Fruit fly (Drosophila melanogaster) whole organism, embryonic: ENCODE data around the gene CG3224.

Experiments
- ATbp ChIP-seq: fragments of 200-800 bp; sonication (Bioruptor generic); optimal IDR thresholded peaks from 2 replicates; lab custom pipeline; 2017; ENCODE audit warnings: missing biosample characterization, mild to moderate bottlenecking, missing genetic modification characterization, missing genetic modification reagents
- Antp ChIP-seq: fragments of 200-800 bp; sonication (Bioruptor generic); optimal IDR thresholded peaks from 3 replicates; lab custom pipeline; 2016; ENCODE audit warnings: missing biosample characterization, missing genetic modification characterization
- CG11247 ChIP-seq: fragments of 200-800 bp; sonication (Bioruptor generic); IDR thresholded peaks from 2 replicates; pipeline ENCODE4 v1.3.6; 2022; ENCODE audit warnings: missing biosample characterization, missing genetic modification characterization
- CG1233 ChIP-seq: fragments of 200-800 bp; sonication (Bioruptor generic); optimal IDR thresholded peaks from 4 replicates; lab custom pipeline; 2018; ENCODE audit warnings: missing biosample characterization, mild to moderate bottlenecking, missing genetic modification characterization
- CG14050 ChIP-seq: fragments of 200-800 bp; sonication (Bioruptor generic); IDR thresholded peaks from 3 replicates; pipeline ENCODE4 v1.3.6; 2022; ENCODE audit warnings: missing biosample characterization, missing genetic modification characterization
- CG1529 ChIP-seq: fragments of 200-800 bp; sonication (Bioruptor generic); optimal IDR thresholded peaks from 3 replicates; lab custom pipeline; 2018; ENCODE audit warnings: missing biosample characterization, missing genetic modification characterization
- CG1603 ChIP-seq: fragments of 200-800 bp; sonication (Bioruptor generic); optimal IDR thresholded peaks from 2 replicates; lab custom pipeline; 2019; ENCODE audit warnings: missing biosample characterization, mild to moderate bottlenecking, missing genetic modification characterization, moderate library complexity
- CG2202 ChIP-seq: fragments of 200-800 bp; sonication (Bioruptor generic); optimal IDR thresholded peaks from 2 replicates; lab custom pipeline; 2018; ENCODE audit warnings: missing biosample characterization, mild to moderate bottlenecking, missing genetic modification characterization
- CG3065 ChIP-seq: fragments of 200-800 bp; sonication (Bioruptor generic); optimal IDR thresholded peaks from 2 replicates; lab custom pipeline; 2016; ENCODE audit warnings: missing biosample characterization, missing genetic modification characterization
- CG31441 ChIP-seq: fragments of 200-800 bp; sonication (Bioruptor generic); IDR thresholded peaks from 2 replicates; pipeline ENCODE4 v1.3.6; 2022; ENCODE audit warnings: missing biosample characterization, missing genetic modification characterization
- CG34376 ChIP-seq: fragments of 200-800 bp; sonication (Bioruptor generic); optimal IDR thresholded peaks from 2 replicates; lab custom pipeline; 2018; ENCODE audit warnings: missing biosample characterization, mild to moderate bottlenecking, missing genetic modification characterization
- CG5953 ChIP-seq: fragments of 200-800 bp; sonication (Bioruptor generic); IDR thresholded peaks from 2 replicates; pipeline ENCODE4 v1.3.6; 2022; ENCODE audit warnings: missing biosample characterization, missing genetic modification characterization
- CG6175 ChIP-seq: fragments of 200-800 bp; sonication (Bioruptor generic); IDR thresholded peaks from 3 replicates; pipeline ENCODE4 v1.3.6; 2022; ENCODE audit warnings: missing biosample characterization, missing genetic modification characterization
- CG6791 ChIP-seq: fragments of 200-800 bp; sonication (Bioruptor generic); IDR thresholded peaks from 3 replicates; pipeline ENCODE4 v1.3.6; 2022; ENCODE audit warnings: missing biosample characterization, missing genetic modification characterization; ENCODE audit not compliant: partially characterized antibody
- CG7963 ChIP-seq: fragments of 200-800 bp; sonication (Bioruptor generic); IDR thresholded peaks from 3 replicates; pipeline ENCODE4 v1.3.6; 2022; ENCODE audit warnings: missing biosample characterization, missing genetic modification characterization; ENCODE audit not compliant: partially characterized antibody
- CG9817 ChIP-seq: fragments of 200-800 bp; sonication (Bioruptor generic); optimal IDR thresholded peaks from 2 replicates; lab custom pipeline; 2018; ENCODE audit warnings: missing biosample characterization, mild to moderate bottlenecking, missing genetic modification characterization, moderate library complexity
- Dfd ChIP-seq, 2 experiments: fragments of >200 bp; optimal IDR thresholded peaks; 2 replicates each; lab custom pipeline; 2017; ENCODE audit warnings: missing biosample characterization in 2 of 2, missing genetic modification characterization in 2 of 2
- E2f1 ChIP-seq: fragments of 200-800 bp; sonication (Bioruptor generic); IDR thresholded peaks from 2 replicates; pipeline ENCODE4 v1.3.6; 2022; ENCODE audit warnings: missing biosample characterization, missing genetic modification characterization
- GATAe ChIP-seq: fragments of 200-800 bp; sonication (Bioruptor generic); conservative IDR thresholded peaks from 2 replicates; pipeline ENCODE4 v1.3.6; 2022; ENCODE audit warnings: missing biosample characterization, missing genetic modification characterization
- HmgD ChIP-seq: fragments of 200-800 bp; sonication (Bioruptor generic); optimal IDR thresholded peaks from 3 replicates; lab custom pipeline; 2016; ENCODE audit warnings: missing biosample characterization, missing genetic modification characterization
- Hmr ChIP-seq: fragments of 200-800 bp; sonication (Bioruptor generic); optimal IDR thresholded peaks from 3 replicates; lab custom pipeline; 2017; ENCODE audit warnings: mild to moderate bottlenecking, missing biosample characterization, missing genetic modification reagents, missing genetic modification characterization
- Lim3 ChIP-seq: fragments of 200-800 bp; sonication (Bioruptor generic); IDR thresholded peaks from 2 replicates; pipeline ENCODE4 v1.3.6; 2022; ENCODE audit warnings: missing biosample characterization, missing genetic modification characterization
- Mes4 ChIP-seq: fragments of 200-800 bp; sonication (Bioruptor generic); optimal IDR thresholded peaks from 2 replicates; lab custom pipeline; 2016; ENCODE audit warnings: missing biosample characterization, missing genetic modification characterization
- Myb ChIP-seq: fragments of 200-800 bp; sonication (Bioruptor generic); optimal IDR thresholded peaks from 2 replicates; lab custom pipeline; 2016; ENCODE audit warnings: missing biosample characterization, missing genetic modification characterization
- NFAT ChIP-seq: fragments of 200-800 bp; sonication (Bioruptor generic); IDR thresholded peaks from 2 replicates; pipeline ENCODE4 v1.3.6; 2022; ENCODE audit warnings: missing biosample characterization, missing genetic modification characterization
- Sin3A ChIP-seq: fragments of >200 bp; optimal IDR thresholded peaks from 2 replicates; lab custom pipeline; 2018
- TFAM ChIP-seq: fragments of 200-800 bp; sonication (Bioruptor generic); optimal IDR thresholded peaks from 2 replicates; lab custom pipeline; 2017; ENCODE audit warnings: missing biosample characterization, missing genetic modification characterization, inconsistent platforms
- abd-A ChIP-seq: fragments of 200-800 bp; sonication (Bioruptor generic); optimal IDR thresholded peaks from 3 replicates; lab custom pipeline; 2019; ENCODE audit warnings: missing biosample characterization, mild to moderate bottlenecking, missing genetic modification characterization, moderate library complexity
- amos ChIP-seq: fragments of 200-800 bp; sonication (Bioruptor generic); IDR thresholded peaks from 2 replicates; pipeline ENCODE4 v1.3.6; 2022; ENCODE audit warnings: missing biosample characterization, missing genetic modification characterization; ENCODE audit not compliant: partially characterized antibody
- cas ChIP-seq: fragments of 200-800 bp; sonication (Bioruptor generic); IDR thresholded peaks from 2 replicates; pipeline ENCODE4 v1.3.6; 2022; ENCODE audit warnings: missing biosample characterization, missing genetic modification characterization
- cato ChIP-seq: fragments of 200-800 bp; sonication (Bioruptor generic); optimal IDR thresholded peaks from 2 replicates; lab custom pipeline; 2016; ENCODE audit warnings: missing biosample characterization, missing genetic modification characterization, borderline replicate concordance
- chm ChIP-seq: fragments of 200-800 bp; sonication (Bioruptor generic); IDR thresholded peaks from 2 replicates; pipeline ENCODE4 v1.3.6; 2022; ENCODE audit warnings: missing biosample characterization, missing genetic modification characterization
- dan ChIP-seq: fragments of 200-800 bp; sonication (Bioruptor generic); IDR thresholded peaks from 2 replicates; pipeline ENCODE4 v1.3.6; 2022; ENCODE audit warnings: missing biosample characterization, missing genetic modification characterization
- dati ChIP-seq: fragments of 200-800 bp; sonication (Bioruptor generic); IDR thresholded peaks from 2 replicates; pipeline ENCODE4 v1.3.6; 2022; ENCODE audit warnings: missing biosample characterization, missing genetic modification characterization
- dpn ChIP-seq, 2 experiments: fragments of 200-800 bp; sonication (Bioruptor generic); optimal IDR thresholded peaks; 3 replicates each; lab custom pipeline; 2016; ENCODE audit warnings: missing biosample characterization in 2 of 2, missing genetic modification characterization in 2 of 2
- ems ChIP-seq: fragments of 200-800 bp; sonication (Bioruptor generic); optimal IDR thresholded peaks from 3 replicates; lab custom pipeline; 2016; ENCODE audit warnings: missing biosample characterization, missing genetic modification characterization
- esg ChIP-seq: fragments of 200-800 bp; sonication (Bioruptor generic); conservative IDR thresholded peaks from 2 replicates; pipeline ENCODE4 v1.3.6; 2022; ENCODE audit warnings: missing biosample characterization, missing genetic modification characterization
- ham ChIP-seq: fragments of 200-800 bp; sonication (Bioruptor generic); IDR thresholded peaks from 2 replicates; pipeline ENCODE4 v1.3.6; 2022; ENCODE audit warnings: missing biosample characterization, missing genetic modification characterization
- hbn ChIP-seq: fragments of 200-800 bp; sonication (Bioruptor generic); IDR thresholded peaks from 2 replicates; pipeline ENCODE4 v1.3.6; 2022; ENCODE audit warnings: missing biosample characterization, missing genetic modification characterization; ENCODE audit not compliant: partially characterized antibody
- kni ChIP-seq: fragments of 200-800 bp; sonication (Bioruptor generic); optimal IDR thresholded peaks from 3 replicates; lab custom pipeline; 2017; ENCODE audit warnings: mild to moderate bottlenecking, missing biosample characterization, missing genetic modification reagents, missing genetic modification characterization
- lov ChIP-seq, 2 experiments: fragments of 200-800 bp in 1 of 2; fragments of >200 bp in 1 of 2; sonication (Bioruptor generic) in 1 of 2; IDR thresholded peaks in 1 of 2; optimal IDR thresholded peaks in 1 of 2; 2 replicates in 1 of 2; 3 replicates in 1 of 2; pipeline versions ENCODE4 v1.3.6 to Lab custom; 2017 to 2022; ENCODE audit warnings: missing biosample characterization in 1 of 2, missing genetic modification characterization in 1 of 2
- mld ChIP-seq: fragments of 200-800 bp; sonication (Bioruptor generic); IDR thresholded peaks from 3 replicates; pipeline ENCODE4 v1.3.6; 2022; ENCODE audit warnings: missing biosample characterization, missing genetic modification characterization; ENCODE audit not compliant: partially characterized antibody
- pfk ChIP-seq: fragments of 200-800 bp; sonication (Bioruptor generic); optimal IDR thresholded peaks from 2 replicates; lab custom pipeline; 2018; ENCODE audit warnings: missing biosample characterization, mild to moderate bottlenecking, missing genetic modification characterization, moderate library complexity
- repo ChIP-seq: fragments of 200-800 bp; sonication (Bioruptor generic); optimal IDR thresholded peaks from 2 replicates; lab custom pipeline; 2016; ENCODE audit warnings: missing biosample characterization, missing genetic modification characterization
- salm ChIP-seq: fragments of 200-800 bp; sonication (Bioruptor generic); optimal IDR thresholded peaks from 2 replicates; lab custom pipeline; 2018; ENCODE audit warnings: missing biosample characterization, mild to moderate bottlenecking, missing genetic modification characterization
- tin ChIP-seq: fragments of 200-800 bp; sonication (Bioruptor generic); optimal IDR thresholded peaks from 3 replicates; lab custom pipeline; 2016; ENCODE audit warnings: missing biosample characterization, missing genetic modification characterization
- tll ChIP-seq, 2 experiments: fragments of 200-800 bp in 1 of 2; fragments of >200 bp in 1 of 2; sonication (Bioruptor generic) in 1 of 2; optimal IDR thresholded peaks; 2 replicates each; lab custom pipeline; 2017 to 2019; ENCODE audit warnings: missing biosample characterization in 2 of 2, missing genetic modification characterization in 2 of 2, mild to moderate bottlenecking in 1 of 2, moderate library complexity in 1 of 2
- ttk ChIP-seq: fragments of 200-800 bp; sonication (Bioruptor generic); IDR thresholded peaks from 2 replicates; pipeline ENCODE4 v2.1.2; 2022; ENCODE audit warnings: missing biosample characterization, missing genetic modification characterization
- yki ChIP-seq: fragments of >200 bp; optimal IDR thresholded peaks from 3 replicates; lab custom pipeline; 2018
- zen2 ChIP-seq: fragments of 200-800 bp; sonication (Bioruptor generic); IDR thresholded peaks from 3 replicates; pipeline ENCODE4 v1.3.6; 2022; ENCODE audit warnings: missing biosample characterization, missing genetic modification characterization; ENCODE audit not compliant: partially characterized antibody
- zf30C ChIP-seq: fragments of 200-800 bp; sonication (Bioruptor generic); optimal IDR thresholded peaks from 3 replicates; lab custom pipeline; 2018; ENCODE audit warnings: missing biosample characterization, mild to moderate bottlenecking, missing genetic modification characterization

Gene CG3224

dm6 chrX:6696467-6696866 is 35.2 kb upstream of the CG3224 start (continued):
- TF ChIP-seq lov (optimal IDR thresholded peaks at IDR 0.05; lab: Kevin White, UChicago) = no peak
- 0 out of 3 replicates have a peak, but pooled peaks have one; percentile 41 for TF ChIP-seq lov (GFP tag; IDR thresholded peaks at IDR 0.05; lab: Robert Waterston, UW)
- TF ChIP-seq Lim3 (GFP tag; lab: Robert Waterston, UW) = no peak
- peak; percentile 66 for TF ChIP-seq ATbp (GFP tag; lab: Kevin White, UChicago)
- TF ChIP-seq Antp (GFP tag; lab: Kevin White, UChicago) = peak; percentile 32
- TF ChIP-seq salm = peak; percentile 45
- TF ChIP-seq Myb (GFP tag; lab: Kevin White, UChicago) = peak; percentile 45
- peak; percentile 59 for TF ChIP-seq esg (GFP tag; lab: Robert Waterston, UW)
- TF ChIP-seq ems (GFP tag; lab: Kevin White, UChicago) = peak; percentile 61
- no peak for TF ChIP-seq repo (GFP tag; lab: Kevin White, UChicago)
- TF ChIP-seq zen2 (GFP tag; lab: Robert Waterston, UW) = no peak
- TF ChIP-seq NFAT (GFP tag; lab: Robert Waterston, UW) = no peak
- TF ChIP-seq pfk = peak; percentile 17
- no peak for TF ChIP-seq TFAM (GFP tag; lab: Kevin White, UChicago)
- TF ChIP-seq hbn (GFP tag; lab: Robert Waterston, UW) = no peak
- no peak for TF ChIP-seq CG3065
- TF ChIP-seq yki (lab: Kevin White, UChicago) = no peak
- TF ChIP-seq CG34376 = peak; percentile 83
- TF ChIP-seq dpn (GFP tag; optimal IDR thresholded peaks at IDR 0.05; lab: Kevin White, UChicago) = peak; percentile 54 to 61
- TF ChIP-seq abd-A (tag; lab: Kevin White, UChicago) = peak; percentile 61
- no peak for TF ChIP-seq CG7963 (GFP tag; lab: Robert Waterston, UW)
- peak; percentile 44 for TF ChIP-seq Mes4 (GFP tag; lab: Kevin White, UChicago)
- no peak for TF ChIP-seq Sin3A (lab: Kevin White, UChicago)
- TF ChIP-seq chm (GFP tag; lab: Robert Waterston, UW) = peak; percentile 49; the same call in 1 of the 2 replicates
- no peak for TF ChIP-seq amos
- peak; percentile 45 for TF ChIP-seq CG1233 (GFP tag; lab: Kevin White, UChicago)
- TF ChIP-seq kni (GFP tag; lab: Kevin White, UChicago) = peak; percentile 5
- TF ChIP-seq CG31441 = peak; percentile 75
- peak; percentile 54 for TF ChIP-seq CG1529 (GFP tag; lab: Kevin White, UChicago)
- TF ChIP-seq CG14050 = peak; percentile 64
- no peak for TF ChIP-seq CG1603 (tag; lab: Kevin White, UChicago)
- no peak for TF ChIP-seq mld (GFP tag; lab: Robert Waterston, UW)
- no peak for TF ChIP-seq cato (GFP tag; lab: Kevin White, UChicago)
- peak; percentile 30 for TF ChIP-seq HmgD
- TF ChIP-seq CG6175 (GFP tag; lab: Robert Waterston, UW) = no peak
- TF ChIP-seq ttk = peak; percentile 47; the same call in 1 of the 2 replicates
- no peak for TF ChIP-seq dan (GFP tag; lab: Robert Waterston, UW)
- TF ChIP-seq CG6791 = no peak
- peak; percentile 41; the same call in 1 of the 2 replicates for TF ChIP-seq CG11247
- TF ChIP-seq ham = no peak
- TF ChIP-seq GATAe (GFP tag; lab: Robert Waterston, UW) = no peak
- TF ChIP-seq dati (GFP tag; lab: Robert Waterston, UW) = peak; percentile 27; the same call in 1 of the 2 replicates
- peak; percentile 42; the same call in 1 of the 2 replicates for TF ChIP-seq CG5953 (GFP tag; lab: Robert Waterston, UW)
- TF ChIP-seq CG2202 (tag; lab: Kevin White, UChicago) = peak; percentile 27
- TF ChIP-seq tin (GFP tag; lab: Kevin White, UChicago) = peak; percentile 53
- TF ChIP-seq cas (GFP tag; lab: Robert Waterston, UW) = no peak
- TF ChIP-seq Hmr (GFP tag; lab: Kevin White, UChicago) = peak; percentile 87
- TF ChIP-seq E2f1 (GFP tag; lab: Robert Waterston, UW) = peak; percentile 56
- TF ChIP-seq CG9817 (tag; lab: Kevin White, UChicago) = peak; percentile 51
- no peak for TF ChIP-seq Dfd (GFP tag; optimal IDR thresholded peaks at IDR 0.05; lab: Kevin White, UChicago)
- TF ChIP-seq tll (GFP tag; optimal IDR thresholded peaks at IDR 0.05; lab: Kevin White, UChicago) = no peak
- TF ChIP-seq zf30C = no peak
